Worm (Caenorhabditis elegans) whole organism, L4 larva: ENCODE results near the gene ceh-33.
A peak's percentile ranks its signal among the peaks of the same experiment; 100 is the strongest.

Experiments used
- D1046.2 ChIP-seq: fragments of 200-800 bp; sonication (Bioruptor generic); IDR thresholded peaks from 2 replicates; pipeline ENCODE4 v1.3.6; 2022; ENCODE audit warnings: missing genetic modification characterization, missing compliant biosample characterization
- F26F4.8 ChIP-seq: fragments of 200-800 bp; sonication (Bioruptor generic); conservative IDR thresholded peaks from 2 replicates; pipeline ENCODE4 v1.3.6; 2022; ENCODE audit warnings: missing genetic modification characterization, missing compliant biosample characterization
- F37D6.2 ChIP-seq: sonication (generic microtip); optimal IDR thresholded peaks from 2 replicates; lab custom pipeline; 2016; ENCODE audit warnings: mild to moderate bottlenecking, missing genetic modification characterization, missing compliant biosample characterization
- T26A8.4 ChIP-seq: fragments of 200-800 bp; sonication (Bioruptor generic); IDR thresholded peaks from 2 replicates; pipeline ENCODE4 v1.3.6; 2022; ENCODE audit warnings: missing genetic modification characterization, missing compliant biosample characterization
- Y75B8A.6 ChIP-seq: fragments of 200-800 bp; sonication (Bioruptor generic); IDR thresholded peaks from 2 replicates; pipeline ENCODE4 v1.3.6; 2022; ENCODE audit warnings: missing genetic modification reagents, missing genetic modification characterization, missing compliant biosample characterization
- ceh-20 ChIP-seq: fragments of 200-800 bp; sonication (Bioruptor generic); IDR thresholded peaks from 2 replicates; pipeline ENCODE4 v1.3.6; 2022; ENCODE audit warnings: missing genetic modification reagents, missing genetic modification characterization, missing compliant biosample characterization
- ceh-62 ChIP-seq: sonication (generic microtip); optimal IDR thresholded peaks from 2 replicates; lab custom pipeline; 2017; ENCODE audit warnings: missing biosample characterization, missing genetic modification characterization
- ces-1 ChIP-seq: fragments of 150-350 bp; sonication (generic microtip); optimal IDR thresholded peaks from 4 replicates; lab custom pipeline; 2014; ENCODE audit warnings: missing biosample characterization, missing genetic modification reagents, missing genetic modification characterization
- daf-12 ChIP-seq: fragments of 150-350 bp; optimal IDR thresholded peaks from 2 replicates; lab custom pipeline; 2014; ENCODE audit warnings: missing biosample characterization, missing genetic modification reagents, missing genetic modification characterization
- daf-19 ChIP-seq: fragments of 200-800 bp; sonication (Bioruptor generic); conservative IDR thresholded peaks from 2 replicates; pipeline ENCODE4 v1.3.6; 2022; ENCODE audit warnings: missing genetic modification characterization, missing compliant biosample characterization
- dmd-6 ChIP-seq: fragments of 200-800 bp; sonication (Bioruptor generic); IDR thresholded peaks from 2 replicates; pipeline ENCODE4 v1.3.6; 2022; ENCODE audit warnings: missing genetic modification reagents, missing genetic modification characterization, missing compliant biosample characterization
- dpl-1 ChIP-seq: fragments of 150-350 bp; optimal IDR thresholded peaks from 2 replicates; lab custom pipeline; 2014; ENCODE audit warnings: missing biosample characterization, missing genetic modification reagents, missing genetic modification characterization
- duxl-1 ChIP-seq: sonication (generic microtip); optimal IDR thresholded peaks from 2 replicates; lab custom pipeline; 2016; ENCODE audit warnings: mild to moderate bottlenecking, missing genetic modification characterization, moderate library complexity, missing compliant biosample characterization; ENCODE audit not compliant: poor library complexity
- dve-1 ChIP-seq: sonication (generic microtip); optimal IDR thresholded peaks from 2 replicates; lab custom pipeline; 2017; ENCODE audit warnings: antibody characterized with exemption, mild to moderate bottlenecking, missing genetic modification characterization, missing compliant biosample characterization; ENCODE audit not compliant: insufficient read depth
- egl-27 ChIP-seq: sonication (generic microtip); optimal IDR thresholded peaks from 3 replicates; lab custom pipeline; 2017; ENCODE audit warnings: missing biosample characterization, missing genetic modification reagents, missing genetic modification characterization
- egl-43 ChIP-seq: fragments of 200-800 bp; sonication (Bioruptor generic); IDR thresholded peaks from 2 replicates; pipeline ENCODE4 v1.3.6; 2022; ENCODE audit warnings: missing genetic modification reagents, missing genetic modification characterization, missing compliant biosample characterization
- hlh-11 ChIP-seq: fragments of 200-800 bp; sonication (Bioruptor generic); optimal IDR thresholded peaks from 2 replicates; lab custom pipeline; 2018; ENCODE audit warnings: mild to moderate bottlenecking, missing genetic modification characterization, missing compliant biosample characterization
- hlh-30 ChIP-seq: sonication (generic microtip); optimal IDR thresholded peaks from 2 replicates; lab custom pipeline; 2017; ENCODE audit warnings: antibody characterized with exemption, mild to moderate bottlenecking, missing genetic modification characterization, missing compliant biosample characterization; ENCODE audit not compliant: insufficient read depth
- hmg-1.1 ChIP-seq: fragments of 200-800 bp; sonication (Bioruptor generic); IDR thresholded peaks from 2 replicates; pipeline ENCODE4 v1.3.6; 2022; ENCODE audit warnings: missing genetic modification reagents, missing genetic modification characterization, missing compliant biosample characterization
- lin-15B ChIP-seq: fragments of 150-350 bp; sonication (generic microtip); optimal IDR thresholded peaks from 3 replicates; lab custom pipeline; 2014; ENCODE audit warnings: missing biosample characterization, missing genetic modification characterization
- lin-38 ChIP-seq: fragments of 200-800 bp; sonication (Bioruptor generic); IDR thresholded peaks from 2 replicates; pipeline ENCODE4 v1.3.6; 2022; ENCODE audit warnings: missing genetic modification reagents, missing genetic modification characterization, missing compliant biosample characterization
- lsy-2 ChIP-seq, 2 experiments: fragments of 150-350 bp in 1 of 2; sonication (generic microtip) in 1 of 2; optimal IDR thresholded peaks; 2 replicates each; lab custom pipeline; 2014 to 2017; ENCODE audit warnings: missing biosample characterization in 2 of 2, missing genetic modification characterization in 2 of 2
- madf-5 ChIP-seq, 2 experiments: fragments of 200-800 bp; sonication (Bioruptor generic); IDR thresholded peaks; 2 replicates each; pipeline ENCODE4 v1.3.6; 2022; ENCODE audit warnings: missing compliant biosample characterization in 2 of 2, missing genetic modification characterization in 2 of 2
- madf-9 ChIP-seq: fragments of 200-800 bp; sonication (Bioruptor generic); conservative IDR thresholded peaks from 2 replicates; pipeline ENCODE4 v1.3.6; 2022; ENCODE audit warnings: missing genetic modification reagents, missing genetic modification characterization, missing compliant biosample characterization
- mdl-1 ChIP-seq, 2 experiments: fragments of 150-350 bp in 1 of 2; sonication (generic microtip) in 1 of 2; optimal IDR thresholded peaks; 2 replicates each; lab custom pipeline; 2014 to 2017; ENCODE audit warnings: missing biosample characterization in 2 of 2, missing genetic modification characterization in 2 of 2
- mep-1 ChIP-seq: fragments of 150-350 bp; sonication (generic microtip); optimal IDR thresholded peaks from 3 replicates; lab custom pipeline; 2014; ENCODE audit warnings: missing biosample characterization, missing genetic modification characterization
- mes-2 ChIP-seq: sonication (generic microtip); optimal IDR thresholded peaks from 2 replicates; lab custom pipeline; 2016; ENCODE audit warnings: missing genotype, mild to moderate bottlenecking, missing genetic modification characterization, missing compliant biosample characterization; ENCODE audit not compliant: poor library complexity, severe bottlenecking
- nhr-237 ChIP-seq: sonication (generic microtip); optimal IDR thresholded peaks from 2 replicates; lab custom pipeline; 2017; ENCODE audit warnings: missing biosample characterization, missing genetic modification characterization
- nhr-6 ChIP-seq: fragments of 150-350 bp; optimal IDR thresholded peaks from 2 replicates; lab custom pipeline; 2014; ENCODE audit warnings: missing biosample characterization, missing genetic modification characterization
- rbr-2 ChIP-seq: sonication (generic microtip); optimal IDR thresholded peaks from 2 replicates; lab custom pipeline; 2016; ENCODE audit warnings: missing genotype, missing genetic modification characterization, missing compliant biosample characterization
- spr-1 ChIP-seq: sonication (generic microtip); optimal IDR thresholded peaks from 2 replicates; lab custom pipeline; 2016; ENCODE audit warnings: mild to moderate bottlenecking, missing genetic modification characterization, missing compliant biosample characterization
- spr-3 ChIP-seq: fragments of 200-800 bp; sonication (Bioruptor generic); optimal IDR thresholded peaks from 2 replicates; lab custom pipeline; 2018; ENCODE audit warnings: mild to moderate bottlenecking, missing genetic modification characterization, missing compliant biosample characterization
- unc-39 ChIP-seq: sonication (generic microtip); optimal IDR thresholded peaks from 2 replicates; lab custom pipeline; 2017; ENCODE audit warnings: missing biosample characterization, missing genetic modification characterization
- zag-1 ChIP-seq: fragments of 150-350 bp; optimal IDR thresholded peaks from 2 replicates; lab custom pipeline; 2014; ENCODE audit warnings: missing biosample characterization, missing genetic modification characterization
- zip-11 ChIP-seq: fragments of 200-800 bp; sonication (Bioruptor generic); IDR thresholded peaks from 2 replicates; pipeline ENCODE4 v1.3.6; 2022; ENCODE audit warnings: missing genetic modification characterization, missing compliant biosample characterization
- ztf-11 ChIP-seq: fragments of 150-350 bp; optimal IDR thresholded peaks from 2 replicates; lab custom pipeline; 2014; ENCODE audit warnings: missing biosample characterization, missing genetic modification characterization

The ceh-33 gene

DNA sequence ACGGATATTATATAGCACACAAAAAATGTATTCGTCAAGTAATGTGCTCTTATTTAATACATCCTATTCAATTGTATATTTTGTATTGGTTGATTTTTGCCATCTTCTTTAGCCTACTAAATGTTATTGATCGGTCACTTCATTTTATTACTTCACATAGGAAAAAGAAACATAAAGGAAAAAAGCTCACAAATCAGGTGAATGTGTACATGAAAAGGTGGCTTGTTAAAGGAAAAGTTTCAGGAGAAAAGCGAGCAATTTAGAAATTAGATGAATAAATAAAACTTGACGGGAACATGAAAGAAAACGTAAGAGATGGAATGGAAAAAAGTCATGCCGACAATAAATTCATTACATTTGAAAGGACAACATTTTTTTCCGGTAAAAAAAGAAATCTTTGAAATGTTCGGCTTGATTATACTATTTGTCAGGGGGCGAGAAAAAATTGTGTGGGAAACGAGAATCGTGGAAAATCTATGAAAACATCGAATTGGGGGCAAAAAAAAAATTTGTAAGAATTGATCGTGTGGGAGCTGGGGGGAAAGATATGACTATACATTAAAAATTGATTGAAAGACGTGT lies 48.9 kb downstream of the ceh-33 start (continued):
- 0 out of 2 replicates have a peak, but pooled peaks have one; percentile 5 for TF ChIP-seq Y75B8A.6 (GFP tag; lab: Robert Waterston, UW)
- TF ChIP-seq, all 104 proteins: peak for 13

DNA sequence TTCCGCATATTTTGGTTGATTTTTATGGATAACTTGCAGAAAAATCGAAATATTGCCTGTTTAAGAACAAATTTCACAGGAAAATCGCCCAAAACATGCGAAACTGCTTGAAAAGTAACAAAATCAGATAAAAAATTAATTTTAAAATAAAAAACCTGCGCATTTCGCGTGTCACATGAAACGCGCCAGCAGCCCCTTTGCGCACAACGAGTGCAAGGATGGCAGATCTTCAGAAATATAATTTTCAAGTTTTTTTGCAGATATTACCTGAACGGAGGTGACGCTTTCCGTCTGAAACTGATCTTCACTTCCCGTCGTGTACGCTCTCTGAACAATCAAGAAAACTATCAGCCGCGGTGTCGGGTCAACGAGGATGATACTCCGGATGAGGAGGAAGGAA lies 49.5 kb downstream of the ceh-33 start:
- TF ChIP-seq hlh-11 (tag; lab: Kevin White, UChicago) (peak; percentile 36), mdl-1 (tag; optimal IDR thresholded peaks at IDR 0.05; lab: Kevin White, UChicago) (peak in 1 of 2 experiments; percentile 34), dmd-6 (GFP tag; lab: Robert Waterston, UW) (0 out of 2 replicates have a peak, but pooled peaks have one; percentile 37), nhr-237 (tag; lab: Kevin White, UChicago) (no peak), hlh-30 (tag; lab: Kevin White, UChicago) (peak; percentile 61), ceh-20 (GFP tag; lab: Robert Waterston, UW) (no peak), mes-2 (peak; percentile 70), madf-9 (GFP tag; lab: Robert Waterston, UW) (no peak), dve-1 (tag; lab: Kevin White, UChicago) (no peak), ces-1 (GFP tag; lab: Kevin White, UChicago) (no peak), lsy-2 (tag; optimal IDR thresholded peaks at IDR 0.05; lab: Kevin White, UChicago) (peak in 1 of 2 experiments; percentile 72), daf-19 (GFP tag; lab: Robert Waterston, UW) (no peak), spr-3 (GFP tag; lab: Kevin White, UChicago) (peak; percentile 33), dpl-1 (peak; percentile 66), lin-15B (tag; lab: Kevin White, UChicago) (no peak), lin-38 (peak; percentile 77), duxl-1 (peak; percentile 30), hmg-1.1 (GFP tag; lab: Robert Waterston, UW) (peak; percentile 35), rbr-2 (tag; lab: Kevin White, UChicago) (peak; percentile 46), egl-43 (GFP tag; lab: Robert Waterston, UW) (peak; percentile 62; the same call in 1 of the 2 replicates), F37D6.2 (tag; lab: Kevin White, UChicago) (peak; percentile 25), T26A8.4 (GFP tag; lab: Robert Waterston, UW) (peak; percentile 13; the same call in 1 of the 2 replicates), mep-1 (tag; lab: Kevin White, UChicago) (peak; percentile 34), D1046.2 (GFP tag; lab: Robert Waterston, UW) (no peak)

ce11 chrV:5273770-5274169 lies 50.7 kb downstream of the ceh-33 start, which contains the start of gene natc-2:
TSS of gene natc-2 (plus strand) at chrV:5274070.
- TF ChIP-seq daf-12 (tag; lab: Kevin White, UChicago) (no peak), daf-19 (GFP tag; lab: Robert Waterston, UW) (no peak), ztf-11 (tag; lab: Kevin White, UChicago) (no peak), lsy-2 (tag; optimal IDR thresholded peaks at IDR 0.05; lab: Kevin White, UChicago) (no peak), unc-39 (no peak), dpl-1 (no peak), zag-1 (tag; lab: Kevin White, UChicago) (no peak), hlh-30 (tag; lab: Kevin White, UChicago) (no peak), madf-5 (GFP tag; IDR thresholded peaks at IDR 0.05; lab: Robert Waterston, UW) (no peak), zip-11 (GFP tag; lab: Robert Waterston, UW) (no peak), nhr-6 (tag; lab: Kevin White, UChicago) (no peak), madf-9 (GFP tag; lab: Robert Waterston, UW) (no peak), ceh-62 (no peak), spr-1 (tag; lab: Kevin White, UChicago) (no peak), T26A8.4 (GFP tag; lab: Robert Waterston, UW) (no peak), F26F4.8 (GFP tag; lab: Robert Waterston, UW) (no peak), ces-1 (GFP tag; lab: Kevin White, UChicago) (no peak), egl-27 (tag; lab: Kevin White, UChicago) (no peak)
